Worm (Caenorhabditis elegans): ENCODE measurements around the gene atg-16.1.

Gene atg-16.1

ce11 chrX:4484072-4484471 is 21.8 kb upstream of the atg-16.1 start:
- TF ChIP-seq W03F9.2 (tag; optimal IDR thresholded peaks at IDR 0.05) (no peak), him-1 (tag; optimal IDR thresholded peaks at IDR 0.05) (no peak), dao-5 (tag; optimal IDR thresholded peaks at IDR 0.05) (no peak)

- no peak for TF ChIP-seq dao-5 (tag; optimal IDR thresholded peaks at IDR 0.05)
- TF ChIP-seq W03F9.2 (tag; optimal IDR thresholded peaks at IDR 0.05) = no peak
- no peak for TF ChIP-seq him-1 (tag; optimal IDR thresholded peaks at IDR 0.05)
Measured at ce11 chrX:4480800-4481199, 18.5 kb upstream of the atg-16.1 start.

DNA sequence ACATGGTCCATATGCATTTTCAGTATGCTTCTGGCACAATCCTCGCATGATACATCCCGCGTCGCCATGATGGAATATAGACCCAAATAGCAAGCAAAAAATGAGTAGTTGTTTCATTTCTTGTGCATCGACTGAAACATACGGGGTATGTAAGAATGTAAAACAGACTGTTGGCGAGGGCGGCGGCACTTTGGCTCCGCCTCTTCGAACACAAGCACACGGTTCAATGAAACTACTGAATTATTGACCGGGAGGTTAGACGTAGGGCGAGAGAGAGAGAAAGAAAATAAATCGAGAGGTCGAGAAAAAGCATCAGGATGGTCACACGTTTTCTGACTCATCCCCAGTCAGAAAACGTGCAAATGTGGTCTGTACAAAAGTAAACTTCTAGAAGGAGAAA is 17.7 kb upstream of the atg-16.1 start:
- TF ChIP-seq dao-5 (tag; optimal IDR thresholded peaks at IDR 0.05) (no peak), him-1 (tag; optimal IDR thresholded peaks at IDR 0.05) (no peak), W03F9.2 (tag; optimal IDR thresholded peaks at IDR 0.05) (no peak)

ce11 chrX:4478503-4478902 is 16.2 kb upstream of the atg-16.1 start:
- TF ChIP-seq W03F9.2 (tag; optimal IDR thresholded peaks at IDR 0.05) (no peak), dao-5 (tag; optimal IDR thresholded peaks at IDR 0.05) (no peak), him-1 (tag; optimal IDR thresholded peaks at IDR 0.05) (no peak)

- peak; percentile 82 for TF ChIP-seq W03F9.2 (tag; optimal IDR thresholded peaks at IDR 0.05)
- TF ChIP-seq dao-5 (tag; optimal IDR thresholded peaks at IDR 0.05) = no peak
- peak; percentile 39 for TF ChIP-seq him-1 (tag; optimal IDR thresholded peaks at IDR 0.05)
Measured at ce11 chrX:4469297-4469816, 7.1 kb upstream of the atg-16.1 start, which contains the start of gene asb-2. Gene asb-2, plus strand, starts transcription at chrX:4469766.

DNA sequence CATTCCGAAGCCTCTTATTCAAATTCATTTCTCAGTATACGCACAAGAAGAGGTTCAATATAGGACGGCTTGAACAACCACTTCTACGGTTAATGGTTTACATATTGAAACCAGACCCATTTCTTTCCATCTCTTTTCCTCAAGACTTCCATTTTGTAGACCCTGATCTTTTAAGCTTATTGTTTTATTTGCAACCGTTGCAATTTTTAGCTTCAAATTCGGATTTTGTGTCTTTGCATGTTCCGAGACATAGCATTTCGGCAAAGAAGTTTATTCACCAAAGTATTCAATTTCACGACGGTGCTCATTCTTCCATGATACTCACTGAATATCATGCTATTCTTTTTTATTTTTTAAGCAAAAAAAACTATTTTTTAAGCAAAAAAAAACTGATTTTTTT is 4.0 kb upstream of the atg-16.1 start, which contains the start of gene nmur-3:
Gene nmur-3 (plus strand): TSS at position 301 of the 400 bp plus-strand sequence.
- TF ChIP-seq him-1 (tag; optimal IDR thresholded peaks at IDR 0.05) (no peak), dao-5 (tag; optimal IDR thresholded peaks at IDR 0.05) (no peak), W03F9.2 (tag; optimal IDR thresholded peaks at IDR 0.05) (no peak)

- TF ChIP-seq him-1 (tag; optimal IDR thresholded peaks at IDR 0.05) = no peak
- TF ChIP-seq dao-5 (tag; optimal IDR thresholded peaks at IDR 0.05) = no peak
- no peak for TF ChIP-seq W03F9.2 (tag; optimal IDR thresholded peaks at IDR 0.05)
Measured at ce11 chrX:4464367-4464766, 2.1 kb upstream of the atg-16.1 start.

- TF ChIP-seq W03F9.2 (tag; optimal IDR thresholded peaks at IDR 0.05) (no peak), dao-5 (tag; optimal IDR thresholded peaks at IDR 0.05) (no peak), him-1 (tag; optimal IDR thresholded peaks at IDR 0.05) (no peak)
Measured at ce11 chrX:4457853-4458322, 4.4 kb downstream of the atg-16.1 start, which contains the start of gene aps-2. Gene aps-2, plus strand, starts transcription at chrX:4458272.

DNA sequence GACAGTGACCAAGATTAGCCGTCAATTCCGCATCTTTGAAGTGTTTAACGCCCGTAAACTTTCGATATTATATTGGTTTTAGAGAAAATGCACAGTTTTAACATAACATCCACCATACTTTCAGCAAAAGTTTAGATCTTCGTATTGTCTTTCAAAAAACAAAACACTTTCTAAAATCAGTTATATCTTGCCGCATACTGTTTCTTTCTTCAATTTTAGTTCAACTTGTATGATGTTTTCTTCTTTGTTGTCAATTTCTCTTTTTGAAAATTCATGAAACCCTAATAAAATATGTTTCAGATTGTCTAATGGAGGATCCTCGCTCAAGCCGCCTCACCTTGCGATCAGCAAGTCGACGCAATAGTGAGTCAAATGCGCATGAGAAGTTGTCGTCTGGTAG is 8.4 kb downstream of the atg-16.1 start, which contains the start of gene F02E8.4:
Gene F02E8.4 (plus strand): TSS at position 301 of the 400 bp plus-strand sequence.
- TF ChIP-seq W03F9.2 (tag; optimal IDR thresholded peaks at IDR 0.05) = no peak
- no peak for TF ChIP-seq dao-5 (tag; optimal IDR thresholded peaks at IDR 0.05)
- no peak for TF ChIP-seq him-1 (tag; optimal IDR thresholded peaks at IDR 0.05)

ce11 chrX:4453101-4453500 is 9.2 kb downstream of the atg-16.1 start:
- no peak for TF ChIP-seq dao-5 (tag; optimal IDR thresholded peaks at IDR 0.05)
- no peak for TF ChIP-seq him-1 (tag; optimal IDR thresholded peaks at IDR 0.05)
- TF ChIP-seq W03F9.2 (tag; optimal IDR thresholded peaks at IDR 0.05) = no peak

DNA sequence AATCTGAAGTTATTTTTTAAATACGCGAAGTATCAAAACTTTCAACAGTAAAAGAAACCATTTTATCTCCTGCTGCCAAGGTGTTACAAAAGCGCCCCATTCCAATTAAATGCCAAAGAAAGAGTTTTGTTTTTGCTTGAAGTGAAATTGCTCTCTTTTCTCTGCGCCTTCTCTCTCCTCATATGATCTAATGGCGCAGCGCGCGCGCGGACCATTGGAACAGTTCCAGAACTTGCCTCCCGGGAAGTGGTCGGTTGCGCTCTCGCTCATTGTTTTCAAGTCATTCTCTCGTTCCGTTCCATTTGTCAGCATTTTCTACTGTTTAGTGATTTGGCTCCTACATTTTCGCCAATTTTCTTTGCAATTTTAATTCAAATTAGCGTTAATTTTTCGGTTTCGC is 10.3 kb downstream of the atg-16.1 start:
- no peak for TF ChIP-seq W03F9.2 (tag; optimal IDR thresholded peaks at IDR 0.05)
- TF ChIP-seq dao-5 (tag; optimal IDR thresholded peaks at IDR 0.05) = no peak
- no peak for TF ChIP-seq him-1 (tag; optimal IDR thresholded peaks at IDR 0.05)

ce11 chrX:4448283-4448682 is 14.0 kb downstream of the atg-16.1 start, which contains the start of gene mltn-13:
Gene mltn-13, minus strand, starts transcription at chrX:4448383.
- TF ChIP-seq him-1 (tag; optimal IDR thresholded peaks at IDR 0.05) (no peak), dao-5 (tag; optimal IDR thresholded peaks at IDR 0.05) (no peak), W03F9.2 (tag; optimal IDR thresholded peaks at IDR 0.05) (no peak)

DNA sequence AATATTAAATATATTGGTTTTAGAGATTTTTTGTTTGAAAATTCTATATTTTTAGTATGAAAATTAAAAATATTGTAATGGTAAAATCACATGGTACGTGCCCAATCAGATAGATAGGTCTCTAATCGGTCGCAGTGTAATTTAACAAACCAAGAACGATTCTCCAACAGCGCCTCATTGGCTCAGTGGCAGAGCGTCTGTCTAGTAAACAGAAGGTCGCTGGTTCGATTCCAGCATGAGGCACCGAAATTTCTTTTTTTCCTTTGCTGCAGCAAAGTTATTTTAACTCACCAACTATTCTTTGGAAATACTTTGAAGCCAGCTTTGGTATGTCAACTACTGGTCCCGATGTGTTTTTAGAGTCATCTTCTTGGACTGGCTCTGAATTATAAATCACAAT is 17.4 kb downstream of the atg-16.1 start:
- TF ChIP-seq dao-5 (tag; optimal IDR thresholded peaks at IDR 0.05) (peak; percentile 49), W03F9.2 (tag; optimal IDR thresholded peaks at IDR 0.05) (no peak), him-1 (tag; optimal IDR thresholded peaks at IDR 0.05) (no peak)

- TF ChIP-seq him-1 (tag; optimal IDR thresholded peaks at IDR 0.05) = peak; percentile 34
- peak; percentile 44 for TF ChIP-seq dao-5 (tag; optimal IDR thresholded peaks at IDR 0.05)
- TF ChIP-seq W03F9.2 (tag; optimal IDR thresholded peaks at IDR 0.05) = peak; percentile 16
Measured at ce11 chrX:4444073-4444472, 18.2 kb downstream of the atg-16.1 start.

DNA sequence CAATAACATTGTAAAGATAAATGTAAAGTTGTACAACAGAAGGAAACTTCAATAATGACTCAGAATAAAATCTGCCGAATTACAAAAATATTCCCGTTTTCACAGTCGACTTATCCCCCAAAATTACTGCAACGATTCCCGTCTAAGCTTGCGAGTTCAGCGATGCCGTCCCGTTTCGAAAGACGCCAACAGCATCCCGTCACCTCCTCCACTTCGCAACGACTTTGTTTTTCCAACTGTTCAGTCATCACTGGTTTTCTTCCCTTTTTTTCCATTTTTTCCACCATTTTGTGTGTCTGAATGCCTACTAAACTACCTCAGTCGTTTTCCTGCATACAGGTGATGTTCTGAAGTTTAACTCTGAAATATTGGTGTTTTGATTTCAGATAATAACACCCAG is 21.6 kb downstream of the atg-16.1 start, which contains the start of gene F15A8.1:
Gene F15A8.1 (plus strand): TSS at position 301 of the 400 bp plus-strand sequence.
- TF ChIP-seq him-1 (tag; optimal IDR thresholded peaks at IDR 0.05) (no peak), dao-5 (tag; optimal IDR thresholded peaks at IDR 0.05) (no peak), W03F9.2 (tag; optimal IDR thresholded peaks at IDR 0.05) (no peak)

Measured in whole organism, L4/young adult.